Worm (Caenorhabditis elegans) whole organism, L3 larva: ENCODE results near the gene F45G2.7.

Source experiments
- ama-1 ChIP-seq: fragments of 150-350 bp; optimal IDR thresholded peaks from 2 replicates; lab custom pipeline; 2018
- egl-27 ChIP-seq: sonication (generic microtip); optimal IDR thresholded peaks from 4 replicates; lab custom pipeline; 2017; ENCODE audit warnings: missing biosample characterization, missing genetic modification reagents, missing genetic modification characterization
- elt-1 ChIP-seq: fragments of 150-350 bp; optimal IDR thresholded peaks from 2 replicates; lab custom pipeline; 2014; ENCODE audit warnings: missing biosample characterization, missing genetic modification characterization
- lsy-12 ChIP-seq: sonication (generic microtip); optimal IDR thresholded peaks from 2 replicates; lab custom pipeline; 2016; ENCODE audit warnings: mild to moderate bottlenecking, missing genetic modification characterization, missing compliant biosample characterization
- mdl-1 ChIP-seq: fragments of 150-350 bp; optimal IDR thresholded peaks from 2 replicates; lab custom pipeline; 2014; ENCODE audit warnings: missing biosample characterization, missing genetic modification characterization
- nfya-1 ChIP-seq: sonication (generic microtip); optimal IDR thresholded peaks from 2 replicates; lab custom pipeline; 2017; ENCODE audit warnings: missing genetic modification characterization, mild to moderate bottlenecking, missing compliant biosample characterization, antibody characterized with exemption, moderate library complexity; ENCODE audit not compliant: insufficient read depth
- nhr-11 ChIP-seq: fragments of 150-350 bp; optimal IDR thresholded peaks from 2 replicates; lab custom pipeline; 2014; ENCODE audit warnings: missing biosample characterization, missing genetic modification characterization
- nhr-25 ChIP-seq: sonication (generic microtip); optimal IDR thresholded peaks from 2 replicates; lab custom pipeline; 2017; ENCODE audit warnings: missing biosample characterization, missing genetic modification characterization
- nhr-67 ChIP-seq: fragments of 150-350 bp; optimal IDR thresholded peaks from 2 replicates; lab custom pipeline; 2014; ENCODE audit warnings: missing biosample characterization, missing genetic modification characterization
- nhr-76 ChIP-seq: fragments of 150-350 bp; sonication (generic microtip); optimal IDR thresholded peaks from 5 replicates; lab custom pipeline; 2014; ENCODE audit warnings: missing biosample characterization, missing genetic modification characterization
- nhr-77 ChIP-seq: fragments of 150-350 bp; optimal IDR thresholded peaks from 2 replicates; lab custom pipeline; 2014; ENCODE audit warnings: missing biosample characterization, missing genetic modification characterization
- pqm-1 ChIP-seq: fragments of 150-350 bp; optimal IDR thresholded peaks from 2 replicates; lab custom pipeline; 2017; ENCODE audit warnings: missing biosample characterization, missing genetic modification characterization, inconsistent platforms
- zag-1 ChIP-seq: fragments of 150-350 bp; optimal IDR thresholded peaks from 2 replicates; lab custom pipeline; 2014; ENCODE audit warnings: missing biosample characterization, missing genetic modification characterization
- ztf-11 ChIP-seq: fragments of 150-350 bp; optimal IDR thresholded peaks from 2 replicates; lab custom pipeline; 2014; ENCODE audit warnings: missing biosample characterization, missing genetic modification characterization

DNA sequence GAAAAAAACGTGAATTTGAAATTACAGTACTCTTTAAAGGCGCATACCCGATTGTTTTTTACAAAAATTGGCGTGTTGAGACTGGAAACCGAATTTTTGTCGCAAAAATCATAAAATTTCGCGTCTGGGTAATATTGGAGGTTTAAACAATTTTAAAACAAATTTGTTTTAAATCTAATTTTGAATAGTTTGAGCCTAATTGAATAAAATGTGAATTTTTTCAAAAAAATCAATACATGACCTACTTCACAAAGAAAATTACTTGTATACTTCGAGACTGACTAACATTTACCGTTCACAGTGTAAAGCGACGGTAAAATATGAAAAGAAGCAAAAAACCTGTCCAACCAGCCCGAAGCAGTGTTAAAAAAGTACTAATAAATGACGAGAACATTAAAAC is 23.0 kb upstream of the F45G2.7 start:
- TF ChIP-seq nhr-25 (tag; lab: Kevin White, UChicago): no peak
- no peak for TF ChIP-seq elt-1
- no peak for TF ChIP-seq nhr-76
- no peak for TF ChIP-seq nhr-67 (tag; lab: Kevin White, UChicago)
- TF ChIP-seq zag-1 (tag; lab: Kevin White, UChicago): no peak
- TF ChIP-seq ama-1 (lab: Kevin White, UChicago): peak; percentile 7
- no peak for TF ChIP-seq nhr-11 (tag; lab: Kevin White, UChicago)
- no peak for TF ChIP-seq nhr-77
- TF ChIP-seq pqm-1 (tag; lab: Kevin White, UChicago): no peak
- TF ChIP-seq nfya-1 (tag; lab: Kevin White, UChicago): no peak
- no peak for TF ChIP-seq lsy-12
- no peak for TF ChIP-seq mdl-1 (tag; lab: Kevin White, UChicago)
- no peak for TF ChIP-seq egl-27 (tag; lab: Kevin White, UChicago)
- no peak for TF ChIP-seq ztf-11 (tag; lab: Kevin White, UChicago)
